Fruit fly (Drosophila melanogaster) whole organism, embryonic: ENCODE data around the gene CG33631.
A peak's percentile ranks its signal among the peaks of the same experiment; 100 is the strongest.

Source experiments
- Atf-2 ChIP-seq: fragments of 200-800 bp; sonication (Bioruptor generic); optimal IDR thresholded peaks from 2 replicates; lab custom pipeline; 2016; ENCODE audit warnings: missing biosample characterization, missing genetic modification characterization
- B-H2 ChIP-seq: fragments of 200-800 bp; sonication (Bioruptor generic); optimal IDR thresholded peaks from 2 replicates; lab custom pipeline; 2018; ENCODE audit warnings: missing biosample characterization, mild to moderate bottlenecking, missing genetic modification characterization
- CG10366 ChIP-seq: fragments of 200-800 bp; sonication (Bioruptor generic); IDR thresholded peaks from 2 replicates; pipeline ENCODE4 v1.3.6; 2022; ENCODE audit warnings: missing biosample characterization, missing genetic modification characterization
- CG10565 ChIP-seq: fragments of 200-800 bp; sonication (Bioruptor generic); optimal IDR thresholded peaks from 3 replicates; lab custom pipeline; 2016; ENCODE audit warnings: missing biosample characterization, mild to moderate bottlenecking, missing genetic modification characterization
- CG10654 ChIP-seq: fragments of 200-800 bp; sonication (Bioruptor generic); optimal IDR thresholded peaks from 2 replicates; lab custom pipeline; 2016; ENCODE audit warnings: missing biosample characterization, missing genetic modification characterization
- CG12071 ChIP-seq: fragments of 200-800 bp; sonication (Bioruptor generic); optimal IDR thresholded peaks from 3 replicates; lab custom pipeline; 2018; ENCODE audit warnings: missing biosample characterization, mild to moderate bottlenecking, missing genetic modification characterization
- CG15011 ChIP-seq: fragments of 200-800 bp; sonication (Bioruptor generic); optimal IDR thresholded peaks from 3 replicates; lab custom pipeline; 2018; ENCODE audit warnings: missing biosample characterization, mild to moderate bottlenecking, missing genetic modification characterization
- CG15514 ChIP-seq: fragments of 200-800 bp; sonication (Bioruptor generic); optimal IDR thresholded peaks from 3 replicates; lab custom pipeline; 2017; ENCODE audit warnings: missing biosample characterization, missing genetic modification characterization, mild to moderate bottlenecking, moderate library complexity, missing genetic modification reagents
- CG17361 ChIP-seq: fragments of 200-800 bp; sonication (Bioruptor generic); IDR thresholded peaks from 3 replicates; pipeline ENCODE4 v1.3.6; 2022; ENCODE audit warnings: missing biosample characterization, missing genetic modification characterization
- CG17385 ChIP-seq: fragments of 200-800 bp; sonication (Bioruptor generic); optimal IDR thresholded peaks from 3 replicates; lab custom pipeline; 2018; ENCODE audit warnings: missing biosample characterization, mild to moderate bottlenecking, missing genetic modification characterization
- CG18619 ChIP-seq: fragments of 200-800 bp; sonication (Bioruptor generic); optimal IDR thresholded peaks from 3 replicates; lab custom pipeline; 2017; ENCODE audit warnings: missing biosample characterization, mild to moderate bottlenecking, missing genetic modification characterization
- CG3065 ChIP-seq: fragments of 200-800 bp; sonication (Bioruptor generic); optimal IDR thresholded peaks from 2 replicates; lab custom pipeline; 2016; ENCODE audit warnings: missing biosample characterization, missing genetic modification characterization
- CG31365 ChIP-seq: fragments of 200-800 bp; sonication (Bioruptor generic); optimal IDR thresholded peaks from 2 replicates; lab custom pipeline; 2018; ENCODE audit warnings: missing biosample characterization, mild to moderate bottlenecking, missing genetic modification characterization
- CG3726 ChIP-seq: fragments of 200-800 bp; sonication (Bioruptor generic); IDR thresholded peaks from 3 replicates; pipeline ENCODE4, ENCODE4 v1.3.6; 2022; ENCODE audit warnings: missing biosample characterization, missing genetic modification characterization
- CG6175 ChIP-seq: fragments of 200-800 bp; sonication (Bioruptor generic); IDR thresholded peaks from 3 replicates; pipeline ENCODE4 v1.3.6; 2022; ENCODE audit warnings: missing biosample characterization, missing genetic modification characterization
- CG8089 ChIP-seq: fragments of 200-800 bp; sonication (Bioruptor generic); optimal IDR thresholded peaks from 3 replicates; lab custom pipeline; 2016; ENCODE audit warnings: missing biosample characterization, missing genetic modification characterization
- CG8765 ChIP-seq: fragments of 200-800 bp; sonication (Bioruptor generic); IDR thresholded peaks from 2 replicates; pipeline ENCODE4 v1.3.6; 2022; ENCODE audit warnings: missing biosample characterization, missing genetic modification characterization
- CG9727 ChIP-seq: fragments of 200-800 bp; sonication (Bioruptor generic); optimal IDR thresholded peaks from 3 replicates; lab custom pipeline; 2017; ENCODE audit warnings: missing biosample characterization, mild to moderate bottlenecking, missing genetic modification characterization
- CG9932 ChIP-seq: fragments of 200-800 bp; sonication (Bioruptor generic); IDR thresholded peaks from 2 replicates; pipeline ENCODE4 v1.3.6; 2022; ENCODE audit warnings: missing biosample characterization, missing genetic modification characterization
- CTCF ChIP-seq: fragments of 200-800 bp; sonication (Bioruptor generic); optimal IDR thresholded peaks from 2 replicates; lab custom pipeline; 2017; ENCODE audit warnings: missing biosample characterization, mild to moderate bottlenecking, missing genetic modification characterization, moderate library complexity
- Deaf1 ChIP-seq: fragments of 200-800 bp; optimal IDR thresholded peaks from 3 replicates; lab custom pipeline; 2019; ENCODE audit warnings: missing biosample characterization, mild to moderate bottlenecking, missing genetic modification characterization, moderate library complexity
- ERR ChIP-seq: fragments of 200-800 bp; sonication (Bioruptor generic); optimal IDR thresholded peaks from 2 replicates; lab custom pipeline; 2016; ENCODE audit warnings: missing biosample characterization, missing genetic modification characterization
- Eip74EF ChIP-seq, 2 experiments: fragments of 200-800 bp in 1 of 2; fragments of >200 bp in 1 of 2; sonication (Bioruptor generic) in 1 of 2; optimal IDR thresholded peaks; 2 replicates each; lab custom pipeline; 2017 to 2019; ENCODE audit warnings: missing biosample characterization in 2 of 2, missing genetic modification characterization in 2 of 2, mild to moderate bottlenecking in 1 of 2, moderate library complexity in 1 of 2
- MBD-R2 ChIP-seq: fragments of 200-800 bp; sonication (Bioruptor generic); IDR thresholded peaks from 2 replicates; pipeline ENCODE4 v1.3.6; 2022; ENCODE audit warnings: missing biosample characterization, missing genetic modification characterization
- MTF-1 ChIP-seq: fragments of 200-800 bp; sonication (Bioruptor generic); optimal IDR thresholded peaks from 2 replicates; lab custom pipeline; 2018; ENCODE audit warnings: missing biosample characterization, mild to moderate bottlenecking, missing genetic modification characterization, borderline replicate concordance
- Max ChIP-seq: fragments of 200-800 bp; sonication (Bioruptor generic); optimal IDR thresholded peaks from 2 replicates; lab custom pipeline; 2016; ENCODE audit warnings: missing biosample characterization, mild to moderate bottlenecking, missing genetic modification characterization
- Meics ChIP-seq: fragments of 200-800 bp; sonication (Bioruptor generic); optimal IDR thresholded peaks from 2 replicates; lab custom pipeline; 2017; ENCODE audit warnings: missing biosample characterization, mild to moderate bottlenecking, missing genetic modification characterization
- Mrtf ChIP-seq: fragments of 200-800 bp; sonication (Bioruptor generic); IDR thresholded peaks from 3 replicates; pipeline ENCODE4 v1.3.6; 2022; ENCODE audit warnings: missing biosample characterization, missing genetic modification characterization
- NFAT ChIP-seq: fragments of 200-800 bp; sonication (Bioruptor generic); IDR thresholded peaks from 2 replicates; pipeline ENCODE4 v1.3.6; 2022; ENCODE audit warnings: missing biosample characterization, missing genetic modification characterization
- Oaz ChIP-seq: fragments of 200-800 bp; sonication (Bioruptor generic); IDR thresholded peaks from 2 replicates; pipeline ENCODE4 v1.3.6; 2022; ENCODE audit warnings: missing biosample characterization, missing genetic modification characterization
- Rfx ChIP-seq: fragments of 200-800 bp; sonication (Bioruptor generic); IDR thresholded peaks from 2 replicates; pipeline ENCODE4 v1.3.6; 2022; ENCODE audit warnings: missing biosample characterization, missing genetic modification characterization
- abd-A ChIP-seq: fragments of 200-800 bp; sonication (Bioruptor generic); optimal IDR thresholded peaks from 3 replicates; lab custom pipeline; 2019; ENCODE audit warnings: missing biosample characterization, mild to moderate bottlenecking, missing genetic modification characterization, moderate library complexity
- ash1 ChIP-seq: fragments of 200-800 bp; sonication (Bioruptor generic); optimal IDR thresholded peaks from 2 replicates; lab custom pipeline; 2018; ENCODE audit warnings: missing biosample characterization, mild to moderate bottlenecking, missing genetic modification characterization
- br ChIP-seq: fragments of >200 bp; optimal IDR thresholded peaks from 2 replicates; lab custom pipeline; 2017
- ci ChIP-seq: fragments of 200-800 bp; sonication (Bioruptor generic); IDR thresholded peaks from 3 replicates; pipeline ENCODE4 v1.3.6; 2022; ENCODE audit warnings: missing biosample characterization, missing genetic modification characterization
- crol ChIP-seq: fragments of 200-800 bp; sonication (Bioruptor generic); IDR thresholded peaks from 2 replicates; pipeline ENCODE4 v1.3.6; 2022; ENCODE audit warnings: missing biosample characterization, missing genetic modification characterization
- dati ChIP-seq: fragments of 200-800 bp; sonication (Bioruptor generic); IDR thresholded peaks from 2 replicates; pipeline ENCODE4 v1.3.6; 2022; ENCODE audit warnings: missing biosample characterization, missing genetic modification characterization
- dpn ChIP-seq, 2 experiments: fragments of 200-800 bp; sonication (Bioruptor generic); optimal IDR thresholded peaks; 3 replicates each; lab custom pipeline; 2016; ENCODE audit warnings: missing biosample characterization in 2 of 2, missing genetic modification characterization in 2 of 2
- ftz-f1 ChIP-seq: fragments of 200-800 bp; sonication (Bioruptor generic); optimal IDR thresholded peaks from 2 replicates; lab custom pipeline; 2016; ENCODE audit warnings: missing biosample characterization, missing genetic modification characterization
- her ChIP-seq: fragments of 200-800 bp; sonication (Bioruptor generic); optimal IDR thresholded peaks from 2 replicates; lab custom pipeline; 2016; ENCODE audit warnings: missing biosample characterization, missing genetic modification characterization
- hkb ChIP-seq, 2 experiments: fragments of 200-800 bp in 1 of 2; fragments of >200 bp in 1 of 2; sonication (Bioruptor generic) in 1 of 2; IDR thresholded peaks in 1 of 2; optimal IDR thresholded peaks in 1 of 2; 2 replicates each; pipeline versions ENCODE4 v1.3.6 to Lab custom; 2017 to 2022; ENCODE audit warnings: missing biosample characterization in 1 of 2, missing genetic modification characterization in 1 of 2
- knrl ChIP-seq: fragments of 200-800 bp; sonication (Bioruptor generic); IDR thresholded peaks from 3 replicates; pipeline ENCODE4 v1.3.6; 2022; ENCODE audit warnings: missing biosample characterization, missing genetic modification characterization; ENCODE audit not compliant: partially characterized antibody
- lab ChIP-seq: fragments of 200-800 bp; sonication (Bioruptor generic); optimal IDR thresholded peaks from 3 replicates; lab custom pipeline; 2017; ENCODE audit warnings: missing biosample characterization, missing genetic modification characterization, mild to moderate bottlenecking, moderate library complexity, missing genetic modification reagents
- lola ChIP-seq, 3 experiments: fragments of >200 bp in 2 of 3; fragments of 200-800 bp in 1 of 3; sonication (Bioruptor generic) in 1 of 3; optimal IDR thresholded peaks; 2 replicates each; lab custom pipeline; 2017 to 2019; ENCODE audit warnings: missing biosample characterization in 3 of 3, missing genetic modification characterization in 3 of 3, mild to moderate bottlenecking in 1 of 3, moderate library complexity in 1 of 3
- mam ChIP-seq: fragments of 200-800 bp; sonication (Bioruptor generic); optimal IDR thresholded peaks from 3 replicates; lab custom pipeline; 2016; ENCODE audit warnings: missing biosample characterization, missing genetic modification characterization
- nau ChIP-seq: fragments of 200-800 bp; sonication (Bioruptor generic); optimal IDR thresholded peaks from 3 replicates; lab custom pipeline; 2017; ENCODE audit warnings: missing biosample characterization, mild to moderate bottlenecking, missing genetic modification characterization, missing genetic modification reagents
- repo ChIP-seq: fragments of 200-800 bp; sonication (Bioruptor generic); optimal IDR thresholded peaks from 2 replicates; lab custom pipeline; 2016; ENCODE audit warnings: missing biosample characterization, missing genetic modification characterization
- ro ChIP-seq: fragments of 200-800 bp; sonication (Bioruptor generic); IDR thresholded peaks from 2 replicates; pipeline ENCODE4 v1.3.6; 2022; ENCODE audit warnings: missing biosample characterization, missing genetic modification characterization
- run ChIP-seq: fragments of 200-800 bp; sonication (Bioruptor generic); optimal IDR thresholded peaks from 3 replicates; lab custom pipeline; 2018; ENCODE audit warnings: missing biosample characterization, mild to moderate bottlenecking, missing genetic modification characterization
- sens-2 ChIP-seq: fragments of 200-800 bp; sonication (Bioruptor generic); IDR thresholded peaks from 2 replicates; pipeline ENCODE4 v1.3.6; 2022; ENCODE audit warnings: missing biosample characterization, missing genetic modification characterization
- tx ChIP-seq: fragments of 200-800 bp; sonication (Bioruptor generic); optimal IDR thresholded peaks from 2 replicates; lab custom pipeline; 2016; ENCODE audit warnings: missing biosample characterization, missing genetic modification characterization
- zfh1 ChIP-seq: fragments of 200-800 bp; sonication (Bioruptor generic); IDR thresholded peaks from 3 replicates; pipeline ENCODE4 v1.3.6; 2022; ENCODE audit warnings: missing biosample characterization, missing genetic modification characterization

Gene CG33631

DNA sequence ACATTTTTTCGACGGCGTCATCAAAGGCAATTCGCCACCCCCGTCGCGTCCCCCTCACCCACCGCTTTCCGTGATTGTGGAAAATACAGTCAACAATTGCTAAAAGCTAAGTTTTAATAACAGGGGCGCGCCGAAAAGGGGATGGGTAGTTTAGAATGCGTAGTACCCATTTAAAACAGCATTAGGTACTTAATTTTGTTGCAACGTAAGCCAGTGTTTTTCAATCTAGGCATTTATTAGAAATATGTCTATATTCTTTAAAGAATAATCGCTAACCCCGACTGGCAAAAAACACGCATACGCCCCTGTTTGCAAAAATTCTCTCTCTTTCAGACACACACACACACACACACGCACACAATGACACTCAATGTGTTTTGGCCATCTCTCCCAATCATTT lies 21.1 kb downstream of the CG33631 start (continued):
- TF ChIP-seq Deaf1 (tag; lab: Kevin White, UChicago) (no peak), ftz-f1 (GFP tag; lab: Kevin White, UChicago) (no peak), MBD-R2 (GFP tag; lab: Robert Waterston, UW) (peak; percentile 38; the same call in 1 of the 2 replicates), lab (peak; percentile 82), her (GFP tag; lab: Kevin White, UChicago) (peak; percentile 7), ro (no peak), CG31365 (tag; lab: Kevin White, UChicago) (no peak), ash1 (GFP tag; lab: Kevin White, UChicago) (no peak), CG9932 (GFP tag; lab: Robert Waterston, UW) (peak; percentile 86), CG8089 (no peak), abd-A (tag; lab: Kevin White, UChicago) (no peak), CG15011 (GFP tag; lab: Kevin White, UChicago) (peak; percentile 22), CTCF (GFP tag; lab: Kevin White, UChicago) (no peak), Meics (peak; percentile 79), CG8765 (GFP tag; lab: Robert Waterston, UW) (peak; percentile 68; the same call in 1 of the 2 replicates), Mrtf (0 out of 3 replicates have a peak, but pooled peaks have one; percentile 40), CG10366 (GFP tag; lab: Robert Waterston, UW) (peak; percentile 39; the same call in 1 of the 2 replicates), CG9727 (peak; percentile 36), CG17361 (GFP tag; lab: Robert Waterston, UW) (0 out of 3 replicates have a peak, but pooled peaks have one; percentile 11), NFAT (peak; percentile 77), B-H2 (GFP tag; lab: Kevin White, UChicago) (no peak), nau (GFP tag; lab: Kevin White, UChicago) (no peak), CG15514 (GFP tag; lab: Kevin White, UChicago) (peak; percentile 57), Max (GFP tag; lab: Kevin White, UChicago) (no peak), dpn (GFP tag; optimal IDR thresholded peaks at IDR 0.05; lab: Kevin White, UChicago) (peak; percentile 31 to 53), CG17385 (GFP tag; lab: Kevin White, UChicago) (no peak), tx (GFP tag; lab: Kevin White, UChicago) (peak; percentile 2), CG10654 (GFP tag; lab: Kevin White, UChicago) (no peak), lola (GFP tag; optimal IDR thresholded peaks at IDR 0.05; lab: Kevin White, UChicago) (no peak), zfh1 (GFP tag; lab: Robert Waterston, UW) (0 out of 3 replicates have a peak, but pooled peaks have one; percentile 50), ERR (peak; percentile 5), CG3726 (GFP tag; lab: Robert Waterston, UW) (no peak), br (no peak), Atf-2 (GFP tag; lab: Kevin White, UChicago) (no peak), crol (GFP tag; lab: Robert Waterston, UW) (no peak), ci (no peak), CG18619 (GFP tag; lab: Kevin White, UChicago) (peak; percentile 56), CG3065 (GFP tag; lab: Kevin White, UChicago) (no peak), Eip74EF (GFP tag; optimal IDR thresholded peaks at IDR 0.05; lab: Kevin White, UChicago) (no peak), sens-2 (GFP tag; lab: Robert Waterston, UW) (no peak), Oaz (no peak), hkb (optimal IDR thresholded peaks at IDR 0.05; lab: Kevin White, UChicago) (no peak), hkb (GFP tag; IDR thresholded peaks at IDR 0.05; lab: Robert Waterston, UW) (no peak), Rfx (GFP tag; lab: Robert Waterston, UW) (peak; percentile 79), mam (GFP tag; lab: Kevin White, UChicago) (peak; percentile 70), knrl (GFP tag; lab: Robert Waterston, UW) (no peak), dati (no peak), CG12071 (GFP tag; lab: Kevin White, UChicago) (peak; percentile 25), repo (GFP tag; lab: Kevin White, UChicago) (no peak), CG6175 (GFP tag; lab: Robert Waterston, UW) (0 out of 3 replicates have a peak, but pooled peaks have one; percentile 44), MTF-1 (GFP tag; lab: Kevin White, UChicago) (no peak), CG10565 (no peak), run (tag; lab: Kevin White, UChicago) (no peak)
